Worm (Caenorhabditis elegans): ENCODE data around the gene srlf-1.

Gene srlf-1

DNA sequence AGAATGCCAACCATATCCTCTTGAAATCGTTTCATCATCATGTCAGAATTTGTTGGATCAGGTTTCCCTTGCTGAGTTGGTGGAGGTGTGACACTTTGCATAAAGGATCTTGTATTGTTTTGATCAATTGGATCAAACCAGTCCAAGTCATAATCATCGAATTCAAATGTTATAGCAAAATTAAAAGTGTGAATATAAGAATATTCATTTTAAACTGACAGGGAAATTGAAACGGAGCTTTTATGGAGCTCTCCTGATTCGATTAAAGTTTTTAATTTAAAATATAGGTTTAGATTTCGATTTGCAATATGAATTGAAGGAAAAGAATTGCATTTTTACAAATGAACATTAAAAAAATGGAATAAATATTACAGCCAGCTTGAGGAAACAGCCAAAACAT lies 26.8 kb upstream of the srlf-1 start, which contains the start of gene B0228.9:
TSS of gene B0228.9 (minus strand) at position 101 of the 400 bp plus-strand sequence.
- TF ChIP-seq hlh-8 (tag; optimal IDR thresholded peaks at IDR 0.05) = no peak
- no peak for TF ChIP-seq pag-3 (tag; optimal IDR thresholded peaks at IDR 0.05; ENCODE audit: borderline replicate concordance)
- no peak for TF ChIP-seq ceh-45 (GFP tag; IDR thresholded peaks at IDR 0.05)

ce11 chrII:7765456-7765855 lies 24.9 kb upstream of the srlf-1 start, which contains the start of gene srh-39:
Gene srh-39, minus strand, starts transcription at chrII:7765556.
- TF ChIP-seq pros-1 (tag; optimal IDR thresholded peaks at IDR 0.05) = no peak
- no peak for TF ChIP-seq npax-4 (tag; optimal IDR thresholded peaks at IDR 0.05)
- no peak for TF ChIP-seq ceh-22 (tag; optimal IDR thresholded peaks at IDR 0.05)
- TF ChIP-seq ceh-30 (tag; optimal IDR thresholded peaks at IDR 0.05) = no peak
- no peak for TF ChIP-seq hlh-13 (GFP tag; optimal IDR thresholded peaks at IDR 0.05)
- no peak for TF ChIP-seq ref-2 (tag; optimal IDR thresholded peaks at IDR 0.05)
- no peak for TF ChIP-seq ceh-24 (tag; optimal IDR thresholded peaks at IDR 0.05)
- no peak for TF ChIP-seq nhr-11 (tag; optimal IDR thresholded peaks at IDR 0.05)
- TF ChIP-seq pag-3 (tag; optimal IDR thresholded peaks at IDR 0.05; ENCODE audit: borderline replicate concordance) = no peak
- no peak for TF ChIP-seq ztf-16 (tag; optimal IDR thresholded peaks at IDR 0.05)

DNA sequence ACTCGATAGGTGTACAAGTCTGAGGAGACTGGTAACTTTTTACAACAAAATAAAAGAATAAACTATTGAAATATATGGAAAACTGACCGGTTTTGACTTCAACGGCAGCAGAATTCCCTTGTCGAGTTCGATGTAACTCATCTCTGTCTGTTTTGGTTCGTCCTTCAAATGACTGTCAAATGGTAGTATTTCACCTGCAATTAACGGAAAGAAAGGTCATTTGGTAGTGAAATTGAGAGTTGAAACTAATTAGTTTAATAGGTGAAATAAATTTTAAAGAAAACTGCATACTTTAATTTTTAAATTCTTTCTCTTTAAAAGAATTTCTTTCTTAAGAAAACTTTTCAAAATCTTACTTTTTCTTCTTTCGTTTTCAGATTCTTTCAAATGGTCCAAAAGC lies 21.1 kb upstream of the srlf-1 start:
- no peak for TF ChIP-seq elt-4 (tag; optimal IDR thresholded peaks at IDR 0.05)
- no peak for TF ChIP-seq pat-9 (tag; optimal IDR thresholded peaks at IDR 0.05)
- TF ChIP-seq tbx-7 (tag; optimal IDR thresholded peaks at IDR 0.05) = no peak
- TF ChIP-seq T23F11.4 (GFP tag; optimal IDR thresholded peaks at IDR 0.05) = no peak
- TF ChIP-seq ceh-30 (tag; optimal IDR thresholded peaks at IDR 0.05) = no peak
- no peak for TF ChIP-seq hlh-15 (tag; optimal IDR thresholded peaks at IDR 0.05)
- TF ChIP-seq tbx-2 (tag; optimal IDR thresholded peaks at IDR 0.05) = no peak
- no peak for TF ChIP-seq sox-2 (GFP tag; IDR thresholded peaks at IDR 0.05)
- no peak for TF ChIP-seq hlh-8 (tag; optimal IDR thresholded peaks at IDR 0.05)
- no peak for TF ChIP-seq dve-1 (tag; optimal IDR thresholded peaks at IDR 0.05)
- no peak for TF ChIP-seq sdc-2 (tag; optimal IDR thresholded peaks at IDR 0.05)
- no peak for TF ChIP-seq ahr-1 (tag; optimal IDR thresholded peaks at IDR 0.05)

- TF ChIP-seq ceh-34 (tag; optimal IDR thresholded peaks at IDR 0.05) (no peak), unc-42 (tag; optimal IDR thresholded peaks at IDR 0.05) (no peak), pqm-1 (tag; optimal IDR thresholded peaks at IDR 0.05) (no peak), fkh-6 (tag; optimal IDR thresholded peaks at IDR 0.05) (no peak), syd-9 (tag; optimal IDR thresholded peaks at IDR 0.05) (no peak), tbx-7 (tag; optimal IDR thresholded peaks at IDR 0.05) (no peak), pat-9 (tag; optimal IDR thresholded peaks at IDR 0.05) (no peak), ceh-24 (tag; optimal IDR thresholded peaks at IDR 0.05) (no peak), sdc-2 (tag; optimal IDR thresholded peaks at IDR 0.05) (no peak), K09A11.1 (tag; optimal IDR thresholded peaks at IDR 0.05; ENCODE audit: insufficient read depth) (no peak), ets-4 (tag; optimal IDR thresholded peaks at IDR 0.05) (no peak), Y22D7AL.16 (tag; optimal IDR thresholded peaks at IDR 0.05) (no peak)
These were observed 20.1 kb upstream of the srlf-1 start for ce11 chrII:7770253-7770652.

ce11 chrII:7771917-7772316 lies 18.5 kb upstream of the srlf-1 start, which contains the start of gene C06A8.8:
Gene C06A8.8, minus strand, starts transcription at chrII:7772017.
- TF ChIP-seq pqm-1 (tag; optimal IDR thresholded peaks at IDR 0.05) (no peak), hlh-15 (tag; optimal IDR thresholded peaks at IDR 0.05) (no peak), unc-42 (tag; optimal IDR thresholded peaks at IDR 0.05) (no peak), T23F11.4 (GFP tag; optimal IDR thresholded peaks at IDR 0.05) (no peak), ceh-24 (tag; optimal IDR thresholded peaks at IDR 0.05) (no peak), unc-86 (tag; optimal IDR thresholded peaks at IDR 0.05) (no peak), gmeb-2 (tag; optimal IDR thresholded peaks at IDR 0.05) (no peak), unc-3 (GFP tag; conservative IDR thresholded peaks at IDR 0.05) (no peak), unc-3 (tag; optimal IDR thresholded peaks at IDR 0.05) (no peak), madf-2 (tag; optimal IDR thresholded peaks at IDR 0.05) (no peak), fkh-10 (GFP tag; optimal IDR thresholded peaks at IDR 0.05) (no peak), pat-9 (tag; optimal IDR thresholded peaks at IDR 0.05) (no peak), npax-4 (tag; optimal IDR thresholded peaks at IDR 0.05) (no peak), eyg-1 (tag; optimal IDR thresholded peaks at IDR 0.05) (no peak), ceh-19 (GFP tag; optimal IDR thresholded peaks at IDR 0.05) (no peak), sox-2 (GFP tag; IDR thresholded peaks at IDR 0.05) (no peak)
